Fruit fly (Drosophila melanogaster): ENCODE measurements around the gene rept.
A peak's percentile ranks its signal among the peaks of the same experiment; 100 is the strongest.

Gene rept

dm6 chr3L:19289411-19289810 is 34.3 kb downstream of the rept start:
- no peak for TF ChIP-seq Crg-1 (GFP tag; optimal IDR thresholded peaks at IDR 0.05)
- no peak for TF ChIP-seq CG7045 (GFP tag; optimal IDR thresholded peaks at IDR 0.05)
- no peak for TF ChIP-seq pad (GFP tag; optimal IDR thresholded peaks at IDR 0.05)
- no peak for TF ChIP-seq Clk (GFP tag; optimal IDR thresholded peaks at IDR 0.05)
- no peak for TF ChIP-seq toe (GFP tag; optimal IDR thresholded peaks at IDR 0.05)
- no peak for TF ChIP-seq CG5204 (GFP tag; optimal IDR thresholded peaks at IDR 0.05)
- no peak for TF ChIP-seq CG12768 (GFP tag; optimal IDR thresholded peaks at IDR 0.05)
- TF ChIP-seq bab1 (GFP tag; optimal IDR thresholded peaks at IDR 0.05) = no peak
- no peak for TF ChIP-seq kay (GFP tag; ENCODE audit: borderline replicate concordance)
- no peak for TF ChIP-seq Hr96 (GFP tag; optimal IDR thresholded peaks at IDR 0.05)
- no peak for TF ChIP-seq CG7101 (tag; optimal IDR thresholded peaks at IDR 0.05)
- TF ChIP-seq cic (GFP tag; optimal IDR thresholded peaks at IDR 0.05) = no peak

- no peak for TF ChIP-seq CG11617 (GFP tag; optimal IDR thresholded peaks at IDR 0.05)
- TF ChIP-seq cic (GFP tag; optimal IDR thresholded peaks at IDR 0.05) = no peak
- TF ChIP-seq Hr96 (GFP tag; optimal IDR thresholded peaks at IDR 0.05) = no peak
- no peak for TF ChIP-seq cnc (optimal IDR thresholded peaks at IDR 0.05)
- TF ChIP-seq toe (GFP tag; optimal IDR thresholded peaks at IDR 0.05) = no peak
- TF ChIP-seq Mnt (GFP tag; optimal IDR thresholded peaks at IDR 0.05) = no peak
- no peak for TF ChIP-seq bab1 (GFP tag; optimal IDR thresholded peaks at IDR 0.05)
- no peak for TF ChIP-seq tj (GFP tag; optimal IDR thresholded peaks at IDR 0.05)
- no peak for TF ChIP-seq CG7101 (tag; optimal IDR thresholded peaks at IDR 0.05)
- TF ChIP-seq CG12768 (GFP tag; optimal IDR thresholded peaks at IDR 0.05) = no peak
- TF ChIP-seq Clk (GFP tag; optimal IDR thresholded peaks at IDR 0.05) = no peak
- TF ChIP-seq CG1620 (GFP tag; optimal IDR thresholded peaks at IDR 0.05) = no peak
These were observed 36.6 kb downstream of the rept start for dm6 chr3L:19291465-19292413.

- TF ChIP-seq CG11617 (GFP tag; optimal IDR thresholded peaks at IDR 0.05) = peak; percentile 79
- peak; percentile 63 for TF ChIP-seq CG12768 (GFP tag; optimal IDR thresholded peaks at IDR 0.05)
- TF ChIP-seq Hr96 (GFP tag; optimal IDR thresholded peaks at IDR 0.05) = no peak
- peak; percentile 64 for TF ChIP-seq CG14711 (tag; optimal IDR thresholded peaks at IDR 0.05)
- no peak for TF ChIP-seq toe (GFP tag; optimal IDR thresholded peaks at IDR 0.05)
- TF ChIP-seq bab1 (GFP tag; optimal IDR thresholded peaks at IDR 0.05) = peak; percentile 40
- TF ChIP-seq cnc (optimal IDR thresholded peaks at IDR 0.05) = no peak
- peak; percentile 89 for TF ChIP-seq CG33017 (tag; optimal IDR thresholded peaks at IDR 0.05)
- peak; percentile 39 for TF ChIP-seq ovo (GFP tag; optimal IDR thresholded peaks at IDR 0.05)
- peak; percentile 68 for TF ChIP-seq pad (GFP tag; optimal IDR thresholded peaks at IDR 0.05)
- TF ChIP-seq Clk (GFP tag; optimal IDR thresholded peaks at IDR 0.05) = no peak
- no peak for TF ChIP-seq CG1620 (GFP tag; optimal IDR thresholded peaks at IDR 0.05)
- TF ChIP-seq cic (GFP tag; optimal IDR thresholded peaks at IDR 0.05) = no peak
- peak; percentile 33 for TF ChIP-seq tj (GFP tag; optimal IDR thresholded peaks at IDR 0.05)
- TF ChIP-seq CG5204 (GFP tag; optimal IDR thresholded peaks at IDR 0.05) = no peak
- TF ChIP-seq CG7045 (GFP tag; optimal IDR thresholded peaks at IDR 0.05) = peak; percentile 80
- peak; percentile 81 for TF ChIP-seq kay (GFP tag; ENCODE audit: borderline replicate concordance)
- TF ChIP-seq CG7101 (tag; optimal IDR thresholded peaks at IDR 0.05) = peak; percentile 79
These were observed 37.5 kb downstream of the rept start, which contains the start of gene Gbs-76A for dm6 chr3L:19292440-19293175. TSS of gene Gbs-76A (minus strand) at chr3L:19292766.

- TF ChIP-seq CG33017 (tag; optimal IDR thresholded peaks at IDR 0.05) = no peak
- peak; percentile 21 for TF ChIP-seq toe (GFP tag; optimal IDR thresholded peaks at IDR 0.05)
- no peak for TF ChIP-seq ovo (GFP tag; optimal IDR thresholded peaks at IDR 0.05)
- TF ChIP-seq Mnt (GFP tag; optimal IDR thresholded peaks at IDR 0.05) = peak; percentile 65
- no peak for TF ChIP-seq CG5204 (GFP tag; optimal IDR thresholded peaks at IDR 0.05)
- no peak for TF ChIP-seq CG7101 (tag; optimal IDR thresholded peaks at IDR 0.05)
- TF ChIP-seq Crg-1 (GFP tag; optimal IDR thresholded peaks at IDR 0.05) = no peak
- TF ChIP-seq CG1620 (GFP tag; optimal IDR thresholded peaks at IDR 0.05) = no peak
- no peak for TF ChIP-seq cic (GFP tag; optimal IDR thresholded peaks at IDR 0.05)
- TF ChIP-seq Hr96 (GFP tag; optimal IDR thresholded peaks at IDR 0.05) = peak; percentile 3
- no peak for TF ChIP-seq CG14711 (tag; optimal IDR thresholded peaks at IDR 0.05)
- TF ChIP-seq kay (GFP tag; ENCODE audit: borderline replicate concordance) = no peak
- TF ChIP-seq pad (GFP tag; optimal IDR thresholded peaks at IDR 0.05) = no peak
- TF ChIP-seq bab1 (GFP tag; optimal IDR thresholded peaks at IDR 0.05) = no peak
- no peak for TF ChIP-seq CG12768 (GFP tag; optimal IDR thresholded peaks at IDR 0.05)
These were observed 38.1 kb downstream of the rept start for dm6 chr3L:19293178-19293741.

dm6 chr3L:19294235-19294612 is 39.1 kb downstream of the rept start, which contains the start of gene fal:
TSS of gene fal (plus strand) at chr3L:19294564.
- TF ChIP-seq bab1 (GFP tag; optimal IDR thresholded peaks at IDR 0.05) (no peak), Hr96 (GFP tag; optimal IDR thresholded peaks at IDR 0.05) (peak; percentile 32), CG7101 (tag; optimal IDR thresholded peaks at IDR 0.05) (no peak), CG1620 (GFP tag; optimal IDR thresholded peaks at IDR 0.05) (peak; percentile 44), ovo (GFP tag; optimal IDR thresholded peaks at IDR 0.05) (no peak), tj (GFP tag; optimal IDR thresholded peaks at IDR 0.05) (no peak), toe (GFP tag; optimal IDR thresholded peaks at IDR 0.05) (peak; percentile 38), CG5204 (GFP tag; optimal IDR thresholded peaks at IDR 0.05) (peak; percentile 29)

Data from whole organism, adult.